Fruit fly (Drosophila melanogaster) whole organism, embryonic: ENCODE results near the gene HP1e.
A peak's percentile ranks its signal among the peaks of the same experiment; 100 is the strongest.

Experiments used
- ATbp ChIP-seq: fragments of 200-800 bp; sonication (Bioruptor generic); optimal IDR thresholded peaks from 2 replicates; lab custom pipeline; 2017; ENCODE audit warnings: missing biosample characterization, mild to moderate bottlenecking, missing genetic modification characterization, missing genetic modification reagents
- Awh ChIP-seq: fragments of 200-800 bp; sonication (Bioruptor generic); IDR thresholded peaks from 2 replicates; pipeline ENCODE4, ENCODE4 v1.3.6; 2022; ENCODE audit warnings: missing biosample characterization, missing genetic modification characterization
- CG10267 ChIP-seq: fragments of 200-800 bp; sonication (Bioruptor generic); optimal IDR thresholded peaks from 2 replicates; lab custom pipeline; 2018; ENCODE audit warnings: missing biosample characterization, mild to moderate bottlenecking, missing genetic modification characterization, moderate library complexity
- CG11504 ChIP-seq: fragments of 200-800 bp; sonication (Bioruptor generic); optimal IDR thresholded peaks from 3 replicates; lab custom pipeline; 2019; ENCODE audit warnings: missing biosample characterization, mild to moderate bottlenecking, missing genetic modification characterization, moderate library complexity
- CG14965 ChIP-seq: fragments of 200-800 bp; sonication (Bioruptor generic); optimal IDR thresholded peaks from 2 replicates; lab custom pipeline; 2016; ENCODE audit warnings: missing biosample characterization, missing genetic modification characterization, borderline replicate concordance
- CG15073 ChIP-seq: fragments of 200-800 bp; sonication (Bioruptor generic); optimal IDR thresholded peaks from 2 replicates; lab custom pipeline; 2016; ENCODE audit warnings: missing biosample characterization, missing genetic modification characterization
- CG17359 ChIP-seq: fragments of 200-800 bp; sonication (Bioruptor generic); optimal IDR thresholded peaks from 3 replicates; lab custom pipeline; 2018; ENCODE audit warnings: missing biosample characterization, mild to moderate bottlenecking, missing genetic modification characterization, moderate library complexity
- CG17568 ChIP-seq: fragments of 200-800 bp; sonication (Bioruptor generic); optimal IDR thresholded peaks from 2 replicates; lab custom pipeline; 2018; ENCODE audit warnings: missing biosample characterization, mild to moderate bottlenecking, missing genetic modification characterization, moderate library complexity
- CG17802 ChIP-seq: fragments of 200-800 bp; sonication (Bioruptor generic); optimal IDR thresholded peaks from 2 replicates; lab custom pipeline; 2018; ENCODE audit warnings: missing biosample characterization, mild to moderate bottlenecking, missing genetic modification characterization, moderate library complexity
- CG18262 ChIP-seq: fragments of 200-800 bp; optimal IDR thresholded peaks from 3 replicates; lab custom pipeline; 2019; ENCODE audit warnings: missing biosample characterization, mild to moderate bottlenecking, missing genetic modification characterization, moderate library complexity
- CG18599 ChIP-seq: fragments of 200-800 bp; sonication (Bioruptor generic); optimal IDR thresholded peaks from 3 replicates; lab custom pipeline; 2017; ENCODE audit warnings: missing biosample characterization, missing genetic modification characterization, mild to moderate bottlenecking, moderate library complexity, missing genetic modification reagents
- CG18764 ChIP-seq: fragments of 200-800 bp; sonication (Bioruptor generic); optimal IDR thresholded peaks from 3 replicates; lab custom pipeline; 2016; ENCODE audit warnings: missing biosample characterization, missing genetic modification characterization
- CG30431 ChIP-seq: fragments of 200-800 bp; sonication (Bioruptor generic); optimal IDR thresholded peaks from 2 replicates; lab custom pipeline; 2017; ENCODE audit warnings: missing biosample characterization, missing genetic modification characterization
- CG34422 ChIP-seq: fragments of 200-800 bp; sonication (Bioruptor generic); IDR thresholded peaks from 3 replicates; pipeline ENCODE4 v1.3.6; 2022; ENCODE audit warnings: missing biosample characterization, missing genetic modification characterization
- CG3847 ChIP-seq: fragments of 200-800 bp; sonication (Bioruptor generic); IDR thresholded peaks from 2 replicates; pipeline ENCODE4 v1.3.6; 2022; ENCODE audit warnings: missing biosample characterization, missing genetic modification characterization
- CG6272 ChIP-seq: fragments of 200-800 bp; sonication (Bioruptor generic); IDR thresholded peaks from 2 replicates; pipeline ENCODE4 v1.3.6; 2022; ENCODE audit warnings: missing biosample characterization, missing genetic modification characterization
- CG7372 ChIP-seq: fragments of 200-800 bp; sonication (Bioruptor generic); IDR thresholded peaks from 2 replicates; pipeline ENCODE4 v1.3.6; 2022; ENCODE audit warnings: missing biosample characterization, missing genetic modification characterization
- CG9437 ChIP-seq: fragments of 200-800 bp; sonication (Bioruptor generic); optimal IDR thresholded peaks from 2 replicates; lab custom pipeline; 2018; ENCODE audit warnings: missing biosample characterization, mild to moderate bottlenecking, missing genetic modification characterization
- CG9609 ChIP-seq: fragments of 200-800 bp; sonication (Bioruptor generic); optimal IDR thresholded peaks from 3 replicates; lab custom pipeline; 2016; ENCODE audit warnings: missing biosample characterization, missing genetic modification characterization
- Chrac-16 ChIP-seq: fragments of 200-800 bp; sonication (Bioruptor generic); optimal IDR thresholded peaks from 3 replicates; lab custom pipeline; 2016; ENCODE audit warnings: missing biosample characterization, missing genetic modification characterization
- CoRest ChIP-seq: fragments of 200-800 bp; sonication (Bioruptor generic); optimal IDR thresholded peaks from 3 replicates; lab custom pipeline; 2018; ENCODE audit warnings: missing biosample characterization, mild to moderate bottlenecking, missing genetic modification characterization, moderate library complexity
- D ChIP-seq, 2 experiments: fragments of 200-800 bp in 1 of 2; fragments of >200 bp in 1 of 2; sonication (Bioruptor generic) in 1 of 2; optimal IDR thresholded peaks; 2 replicates in 1 of 2; 3 replicates in 1 of 2; lab custom pipeline; 2017; ENCODE audit warnings: mild to moderate bottlenecking in 1 of 2, missing biosample characterization in 1 of 2, missing genetic modification characterization in 1 of 2, missing genetic modification reagents in 1 of 2
- D19A ChIP-seq: fragments of 200-800 bp; optimal IDR thresholded peaks from 3 replicates; lab custom pipeline; 2019; ENCODE audit warnings: missing biosample characterization, mild to moderate bottlenecking, missing genetic modification characterization, moderate library complexity
- Hmr ChIP-seq: fragments of 200-800 bp; sonication (Bioruptor generic); optimal IDR thresholded peaks from 3 replicates; lab custom pipeline; 2017; ENCODE audit warnings: mild to moderate bottlenecking, missing biosample characterization, missing genetic modification reagents, missing genetic modification characterization
- Max ChIP-seq: fragments of 200-800 bp; sonication (Bioruptor generic); optimal IDR thresholded peaks from 2 replicates; lab custom pipeline; 2016; ENCODE audit warnings: missing biosample characterization, mild to moderate bottlenecking, missing genetic modification characterization
- Meics ChIP-seq: fragments of 200-800 bp; sonication (Bioruptor generic); optimal IDR thresholded peaks from 2 replicates; lab custom pipeline; 2017; ENCODE audit warnings: missing biosample characterization, mild to moderate bottlenecking, missing genetic modification characterization
- NK7.1 ChIP-seq: fragments of 200-800 bp; sonication (Bioruptor generic); optimal IDR thresholded peaks from 3 replicates; lab custom pipeline; 2016; ENCODE audit warnings: missing biosample characterization, missing genetic modification characterization
- Nf-YC ChIP-seq: fragments of 200-800 bp; optimal IDR thresholded peaks from 3 replicates; lab custom pipeline; 2019; ENCODE audit warnings: missing biosample characterization, mild to moderate bottlenecking, missing genetic modification characterization, moderate library complexity
- Oli ChIP-seq: fragments of 200-800 bp; sonication (Bioruptor generic); optimal IDR thresholded peaks from 2 replicates; lab custom pipeline; 2018; ENCODE audit warnings: missing biosample characterization, mild to moderate bottlenecking, missing genetic modification characterization, moderate library complexity
- Opbp ChIP-seq: fragments of 200-800 bp; sonication (Bioruptor generic); IDR thresholded peaks from 3 replicates; pipeline ENCODE4 v1.3.6; 2022; ENCODE audit warnings: missing biosample characterization, missing genetic modification characterization; ENCODE audit not compliant: partially characterized antibody
- Rfx ChIP-seq: fragments of 200-800 bp; sonication (Bioruptor generic); IDR thresholded peaks from 2 replicates; pipeline ENCODE4 v1.3.6; 2022; ENCODE audit warnings: missing biosample characterization, missing genetic modification characterization
- Sox100B ChIP-seq: fragments of 200-800 bp; sonication (Bioruptor generic); optimal IDR thresholded peaks from 3 replicates; lab custom pipeline; 2018; ENCODE audit warnings: missing biosample characterization, mild to moderate bottlenecking, missing genetic modification characterization
- Ssrp ChIP-seq: fragments of 200-800 bp; sonication (Bioruptor generic); optimal IDR thresholded peaks from 2 replicates; lab custom pipeline; 2018; ENCODE audit warnings: missing biosample characterization, mild to moderate bottlenecking, missing genetic modification characterization, moderate library complexity
- Usf ChIP-seq: fragments of 200-800 bp; sonication (Bioruptor generic); optimal IDR thresholded peaks from 2 replicates; lab custom pipeline; 2017; ENCODE audit warnings: missing genotype, missing biosample characterization, missing genetic modification characterization
- bsh ChIP-seq, 2 experiments: fragments of 200-800 bp; sonication (Bioruptor generic); optimal IDR thresholded peaks; 2 replicates each; lab custom pipeline; 2017 to 2018; ENCODE audit warnings: mild to moderate bottlenecking in 2 of 2, missing biosample characterization in 2 of 2, missing genetic modification characterization in 2 of 2, moderate library complexity in 1 of 2
- cad ChIP-seq: fragments of >200 bp; optimal IDR thresholded peaks from 2 replicates; lab custom pipeline; 2017; ENCODE audit warnings: missing biosample characterization, missing genetic modification characterization
- ci ChIP-seq: fragments of 200-800 bp; sonication (Bioruptor generic); IDR thresholded peaks from 3 replicates; pipeline ENCODE4 v1.3.6; 2022; ENCODE audit warnings: missing biosample characterization, missing genetic modification characterization
- dpn ChIP-seq, 2 experiments: fragments of 200-800 bp; sonication (Bioruptor generic); optimal IDR thresholded peaks; 3 replicates each; lab custom pipeline; 2016; ENCODE audit warnings: missing biosample characterization in 2 of 2, missing genetic modification characterization in 2 of 2
- ewg ChIP-seq: fragments of 200-800 bp; sonication (Bioruptor generic); optimal IDR thresholded peaks from 3 replicates; lab custom pipeline; 2017; ENCODE audit warnings: mild to moderate bottlenecking, missing biosample characterization, missing genetic modification reagents, missing genetic modification characterization
- fd96Cb ChIP-seq: fragments of 200-800 bp; sonication (Bioruptor generic); optimal IDR thresholded peaks from 2 replicates; lab custom pipeline; 2018; ENCODE audit warnings: missing biosample characterization, mild to moderate bottlenecking, missing genetic modification characterization, moderate library complexity
- ftz-f1 ChIP-seq: fragments of 200-800 bp; sonication (Bioruptor generic); optimal IDR thresholded peaks from 2 replicates; lab custom pipeline; 2016; ENCODE audit warnings: missing biosample characterization, missing genetic modification characterization
- gsb-n ChIP-seq: fragments of 200-800 bp; sonication (Bioruptor generic); optimal IDR thresholded peaks from 3 replicates; lab custom pipeline; 2018; ENCODE audit warnings: missing biosample characterization, mild to moderate bottlenecking, missing genetic modification characterization
- gt ChIP-seq: fragments of 200-800 bp; sonication (Bioruptor generic); IDR thresholded peaks from 2 replicates; pipeline ENCODE4 v1.3.6; 2022; ENCODE audit warnings: missing biosample characterization, missing genetic modification characterization
- knrl ChIP-seq: fragments of 200-800 bp; sonication (Bioruptor generic); IDR thresholded peaks from 3 replicates; pipeline ENCODE4 v1.3.6; 2022; ENCODE audit warnings: missing biosample characterization, missing genetic modification characterization; ENCODE audit not compliant: partially characterized antibody
- oc ChIP-seq: fragments of 200-800 bp; sonication (Bioruptor generic); optimal IDR thresholded peaks from 2 replicates; lab custom pipeline; 2018; ENCODE audit warnings: missing biosample characterization, mild to moderate bottlenecking, missing genetic modification characterization, moderate library complexity
- pita ChIP-seq: fragments of 200-800 bp; sonication (Bioruptor generic); optimal IDR thresholded peaks from 2 replicates; lab custom pipeline; 2017; ENCODE audit warnings: missing biosample characterization, mild to moderate bottlenecking, missing genetic modification characterization
- ranshi ChIP-seq: fragments of 200-800 bp; sonication (Bioruptor generic); IDR thresholded peaks from 2 replicates; pipeline ENCODE4 v1.3.6; 2022; ENCODE audit warnings: missing biosample characterization, missing genetic modification characterization
- vvl ChIP-seq: fragments of 200-800 bp; sonication (Bioruptor generic); IDR thresholded peaks from 2 replicates; pipeline ENCODE4 v1.3.6; 2022; ENCODE audit warnings: missing biosample characterization, missing genetic modification characterization
- zf30C ChIP-seq: fragments of 200-800 bp; sonication (Bioruptor generic); optimal IDR thresholded peaks from 3 replicates; lab custom pipeline; 2018; ENCODE audit warnings: missing biosample characterization, mild to moderate bottlenecking, missing genetic modification characterization

The HP1e gene

dm6 chr3R:9344791-9345208 lies 23.2 kb downstream of the HP1e start (continued):
- peak; percentile 54 for TF ChIP-seq CG18599 (GFP tag; lab: Kevin White, UChicago)
- no peak for TF ChIP-seq CG17802 (tag; lab: Kevin White, UChicago)
- peak; percentile 42 for TF ChIP-seq Meics (GFP tag; lab: Kevin White, UChicago)
- TF ChIP-seq CG17568: peak; percentile 12
- TF ChIP-seq CG34422 (GFP tag; lab: Robert Waterston, UW): peak; percentile 33; the same call in 2 of the 3 replicates
- peak; percentile 70 for TF ChIP-seq CG17359 (tag; lab: Kevin White, UChicago)
- no peak for TF ChIP-seq knrl
- 0 out of 2 replicates have a peak, but pooled peaks have one; percentile 12 for TF ChIP-seq CG3847 (GFP tag; lab: Robert Waterston, UW)
- no peak for TF ChIP-seq Opbp
- no peak for TF ChIP-seq zf30C
- peak; percentile 25 for TF ChIP-seq gsb-n (tag; lab: Kevin White, UChicago)
- peak; percentile 29 for TF ChIP-seq ewg (GFP tag; lab: Kevin White, UChicago)
- TF ChIP-seq ranshi (GFP tag; lab: Robert Waterston, UW): peak; percentile 42; the same call in 1 of the 2 replicates
- peak; percentile 57 for TF ChIP-seq vvl
- peak; percentile 11 for TF ChIP-seq Nf-YC (tag; lab: Kevin White, UChicago)
- TF ChIP-seq Awh (GFP tag; lab: Robert Waterston, UW): peak; percentile 53; the same call in 1 of the 2 replicates
- TF ChIP-seq CG9609 (GFP tag; lab: Kevin White, UChicago): no peak
- TF ChIP-seq Hmr (GFP tag; lab: Kevin White, UChicago): peak; percentile 22
- no peak for TF ChIP-seq CG7372 (GFP tag; lab: Robert Waterston, UW)
- no peak for TF ChIP-seq CG14965
- TF ChIP-seq oc (tag; lab: Kevin White, UChicago): no peak
- TF ChIP-seq CG30431 (GFP tag; lab: Kevin White, UChicago): no peak
- TF ChIP-seq CG18262: peak; percentile 38
- peak; percentile 16 for TF ChIP-seq ATbp (GFP tag; lab: Kevin White, UChicago)
- peak; percentile 27 for TF ChIP-seq CG18764 (GFP tag; lab: Kevin White, UChicago)
- peak; percentile 73 for TF ChIP-seq CG11504 (tag; lab: Kevin White, UChicago)
- TF ChIP-seq Usf: no peak
- no peak for TF ChIP-seq pita
- TF ChIP-seq Chrac-16 (GFP tag; lab: Kevin White, UChicago): peak; percentile 7
- peak; percentile 63 for TF ChIP-seq D19A (tag; lab: Kevin White, UChicago)
- TF ChIP-seq bsh (GFP tag; optimal IDR thresholded peaks at IDR 0.05; lab: Kevin White, UChicago): peak in 1 of 2 experiments; percentile 51
- no peak for TF ChIP-seq ftz-f1 (GFP tag; lab: Kevin White, UChicago)
- peak; percentile 35 to 47 for TF ChIP-seq dpn (GFP tag; optimal IDR thresholded peaks at IDR 0.05; lab: Kevin White, UChicago)
- TF ChIP-seq CG6272 (GFP tag; lab: Robert Waterston, UW): no peak
- no peak for TF ChIP-seq D (optimal IDR thresholded peaks at IDR 0.05; lab: Kevin White, UChicago)
- TF ChIP-seq D (GFP tag; optimal IDR thresholded peaks at IDR 0.05; lab: Kevin White, UChicago): peak; percentile 50
- peak; percentile 64 for TF ChIP-seq Sox100B (GFP tag; lab: Kevin White, UChicago)
- peak; percentile 45 for TF ChIP-seq CG10267 (tag; lab: Kevin White, UChicago)
- TF ChIP-seq CG9437 (GFP tag; lab: Kevin White, UChicago): peak; percentile 47
- peak; percentile 3 for TF ChIP-seq CG15073 (GFP tag; lab: Kevin White, UChicago)
- no peak for TF ChIP-seq Max (GFP tag; lab: Kevin White, UChicago)
- TF ChIP-seq Rfx: 0 out of 2 replicates have a peak, but pooled peaks have one; percentile 22
- peak; percentile 61 for TF ChIP-seq Ssrp (tag; lab: Kevin White, UChicago)
- peak; percentile 29 for TF ChIP-seq fd96Cb (tag; lab: Kevin White, UChicago)
- no peak for TF ChIP-seq gt (GFP tag; lab: Robert Waterston, UW)
- peak; percentile 56 for TF ChIP-seq Oli (tag; lab: Kevin White, UChicago)
- TF ChIP-seq cad (GFP tag; lab: Kevin White, UChicago): no peak
- TF ChIP-seq NK7.1: peak; percentile 5
- TF ChIP-seq ci (GFP tag; lab: Robert Waterston, UW): peak; percentile 56; the same call in 1 of the 3 replicates
- peak; percentile 62 for TF ChIP-seq CoRest (tag; lab: Kevin White, UChicago)
